Worm (Caenorhabditis elegans) whole organism, L4 larva: ENCODE results near the gene B0001.8.

Experiments used
- D1046.2 ChIP-seq: fragments of 200-800 bp; sonication (Bioruptor generic); IDR thresholded peaks from 2 replicates; pipeline ENCODE4 v1.3.6; 2022; ENCODE audit warnings: missing genetic modification characterization, missing compliant biosample characterization
- F26F4.8 ChIP-seq: fragments of 200-800 bp; sonication (Bioruptor generic); conservative IDR thresholded peaks from 2 replicates; pipeline ENCODE4 v1.3.6; 2022; ENCODE audit warnings: missing genetic modification characterization, missing compliant biosample characterization
- R02D3.7 ChIP-seq: fragments of 150-350 bp; sonication (generic microtip); optimal IDR thresholded peaks from 3 replicates; lab custom pipeline; 2014; ENCODE audit warnings: missing biosample characterization, missing genetic modification characterization
- T20F7.1 ChIP-seq: fragments of 200-800 bp; sonication (Bioruptor generic); optimal IDR thresholded peaks from 2 replicates; lab custom pipeline; 2018; ENCODE audit warnings: mild to moderate bottlenecking, missing genetic modification characterization, missing compliant biosample characterization
- ZK546.5 ChIP-seq, 2 experiments: sonication (generic microtip); optimal IDR thresholded peaks; 2 replicates each; lab custom pipeline; 2017; ENCODE audit warnings: missing biosample characterization in 2 of 2, missing genetic modification characterization in 2 of 2
- ama-1 ChIP-seq: fragments of 150-350 bp; optimal IDR thresholded peaks from 2 replicates; lab custom pipeline; 2014; ENCODE audit warnings: inconsistent platforms, mixed read lengths
- ceh-28 ChIP-seq: fragments of 150-350 bp; optimal IDR thresholded peaks from 2 replicates; lab custom pipeline; 2014; ENCODE audit warnings: missing biosample characterization, missing genetic modification reagents, missing genetic modification characterization
- ceh-32 ChIP-seq: sonication (generic microtip); optimal IDR thresholded peaks from 2 replicates; lab custom pipeline; 2016; ENCODE audit warnings: mild to moderate bottlenecking, missing genetic modification characterization, missing compliant biosample characterization; ENCODE audit not compliant: poor library complexity
- ces-1 ChIP-seq: fragments of 150-350 bp; sonication (generic microtip); optimal IDR thresholded peaks from 4 replicates; lab custom pipeline; 2014; ENCODE audit warnings: missing biosample characterization, missing genetic modification reagents, missing genetic modification characterization
- daf-16 ChIP-seq, 3 experiments: sonication (generic microtip); optimal IDR thresholded peaks; 2 replicates each; lab custom pipeline; 2016 to 2017; ENCODE audit warnings: missing genetic modification characterization in 3 of 3, missing genetic modification reagents in 3 of 3, mild to moderate bottlenecking in 2 of 3, missing compliant biosample characterization in 2 of 3, missing biosample characterization in 1 of 3, moderate library complexity in 1 of 3
- dmd-6 ChIP-seq: fragments of 200-800 bp; sonication (Bioruptor generic); IDR thresholded peaks from 2 replicates; pipeline ENCODE4 v1.3.6; 2022; ENCODE audit warnings: missing genetic modification reagents, missing genetic modification characterization, missing compliant biosample characterization
- duxl-1 ChIP-seq: sonication (generic microtip); optimal IDR thresholded peaks from 2 replicates; lab custom pipeline; 2016; ENCODE audit warnings: mild to moderate bottlenecking, missing genetic modification characterization, moderate library complexity, missing compliant biosample characterization; ENCODE audit not compliant: poor library complexity
- dve-1 ChIP-seq: sonication (generic microtip); optimal IDR thresholded peaks from 2 replicates; lab custom pipeline; 2017; ENCODE audit warnings: antibody characterized with exemption, mild to moderate bottlenecking, missing genetic modification characterization, missing compliant biosample characterization; ENCODE audit not compliant: insufficient read depth
- egl-43 ChIP-seq: fragments of 200-800 bp; sonication (Bioruptor generic); IDR thresholded peaks from 2 replicates; pipeline ENCODE4 v1.3.6; 2022; ENCODE audit warnings: missing genetic modification reagents, missing genetic modification characterization, missing compliant biosample characterization
- gei-8 ChIP-seq: fragments of 200-800 bp; sonication (Bioruptor generic); optimal IDR thresholded peaks from 2 replicates; lab custom pipeline; 2018; ENCODE audit warnings: mild to moderate bottlenecking, missing genetic modification characterization, missing compliant biosample characterization
- hif-1 ChIP-seq, 2 experiments: sonication (generic microtip); optimal IDR thresholded peaks; 2 replicates each; lab custom pipeline; 2016 to 2017; ENCODE audit warnings: missing compliant biosample characterization in 2 of 2, missing genetic modification characterization in 2 of 2, missing genetic modification reagents in 2 of 2, missing genotype in 2 of 2, mild to moderate bottlenecking in 1 of 2
- hlh-11 ChIP-seq: fragments of 200-800 bp; sonication (Bioruptor generic); optimal IDR thresholded peaks from 2 replicates; lab custom pipeline; 2018; ENCODE audit warnings: mild to moderate bottlenecking, missing genetic modification characterization, missing compliant biosample characterization
- jun-1 ChIP-seq: fragments of 150-350 bp; optimal IDR thresholded peaks from 2 replicates; lab custom pipeline; 2014; ENCODE audit warnings: missing biosample characterization, missing genetic modification reagents, missing genetic modification characterization
- lim-7 ChIP-seq: fragments of 200-800 bp; sonication (Bioruptor generic); IDR thresholded peaks from 2 replicates; pipeline ENCODE4 v1.3.6; 2022; ENCODE audit warnings: missing genetic modification characterization, missing compliant biosample characterization
- lin-1 ChIP-seq: fragments of 200-800 bp; sonication (Bioruptor generic); IDR thresholded peaks from 2 replicates; pipeline ENCODE4 v1.3.6; 2022; ENCODE audit warnings: missing genetic modification reagents, missing genetic modification characterization, missing compliant biosample characterization
- madf-9 ChIP-seq: fragments of 200-800 bp; sonication (Bioruptor generic); conservative IDR thresholded peaks from 2 replicates; pipeline ENCODE4 v1.3.6; 2022; ENCODE audit warnings: missing genetic modification reagents, missing genetic modification characterization, missing compliant biosample characterization
- mes-2 ChIP-seq: sonication (generic microtip); optimal IDR thresholded peaks from 2 replicates; lab custom pipeline; 2016; ENCODE audit warnings: missing genotype, mild to moderate bottlenecking, missing genetic modification characterization, missing compliant biosample characterization; ENCODE audit not compliant: poor library complexity, severe bottlenecking
- nhr-11 ChIP-seq: fragments of 150-350 bp; optimal IDR thresholded peaks from 2 replicates; lab custom pipeline; 2014; ENCODE audit warnings: missing biosample characterization, missing genetic modification characterization
- nhr-237 ChIP-seq: sonication (generic microtip); optimal IDR thresholded peaks from 2 replicates; lab custom pipeline; 2017; ENCODE audit warnings: missing biosample characterization, missing genetic modification characterization
- nhr-25 ChIP-seq: sonication (generic microtip); optimal IDR thresholded peaks from 2 replicates; lab custom pipeline; 2017; ENCODE audit warnings: missing genetic modification characterization, mild to moderate bottlenecking, missing compliant biosample characterization, antibody characterized with exemption, moderate library complexity, borderline replicate concordance; ENCODE audit not compliant: insufficient read depth
- nhr-41 ChIP-seq: fragments of 200-800 bp; sonication (Bioruptor generic); IDR thresholded peaks from 2 replicates; pipeline ENCODE4 v1.3.6; 2022; ENCODE audit warnings: missing genetic modification reagents, missing genetic modification characterization, missing compliant biosample characterization
- nhr-42 ChIP-seq: fragments of 200-800 bp; sonication (Bioruptor generic); IDR thresholded peaks from 2 replicates; pipeline ENCODE4 v1.3.6; 2022; ENCODE audit warnings: missing genetic modification characterization, missing compliant biosample characterization
- nhr-6 ChIP-seq: fragments of 150-350 bp; optimal IDR thresholded peaks from 2 replicates; lab custom pipeline; 2014; ENCODE audit warnings: missing biosample characterization, missing genetic modification characterization
- nhr-77 ChIP-seq: fragments of 150-350 bp; optimal IDR thresholded peaks from 2 replicates; lab custom pipeline; 2014; ENCODE audit warnings: missing biosample characterization, missing genetic modification characterization
- pha-4 ChIP-seq, 2 experiments: fragments of 150-350 bp in 1 of 2; fragments of 200-800 bp in 1 of 2; sonication (Bioruptor generic) in 1 of 2; IDR thresholded peaks in 1 of 2; optimal IDR thresholded peaks in 1 of 2; 2 replicates each; pipeline versions ENCODE4 v1.3.6 to Lab custom; 2014 to 2022; ENCODE audit warnings: missing genetic modification characterization in 2 of 2, missing genetic modification reagents in 2 of 2, missing biosample characterization in 1 of 2, missing compliant biosample characterization in 1 of 2
- saeg-2 ChIP-seq: fragments of 200-800 bp; sonication (Bioruptor generic); IDR thresholded peaks from 2 replicates; pipeline ENCODE4 v1.3.6; 2022; ENCODE audit warnings: missing genetic modification reagents, missing genetic modification characterization, missing compliant biosample characterization
- set-16 ChIP-seq: fragments of 200-800 bp; sonication (Bioruptor generic); IDR thresholded peaks from 2 replicates; pipeline ENCODE4 v1.3.6; 2022; ENCODE audit warnings: missing genetic modification reagents, missing genetic modification characterization, missing compliant biosample characterization
- tag-97 ChIP-seq: fragments of 200-800 bp; sonication (Bioruptor generic); IDR thresholded peaks from 2 replicates; pipeline ENCODE4 v1.3.6; 2022; ENCODE audit warnings: missing genetic modification characterization, missing compliant biosample characterization
- tra-1 ChIP-seq: fragments of 200-800 bp; sonication (Bioruptor generic); IDR thresholded peaks from 2 replicates; pipeline ENCODE4 v1.3.6; 2022; ENCODE audit warnings: missing genetic modification reagents, missing genetic modification characterization, missing compliant biosample characterization
- unc-62 ChIP-seq, 3 experiments: fragments of 150-350 bp in 1 of 3; sonication (generic microtip); optimal IDR thresholded peaks in 2 of 3; peaks in 1 of 3; 1 replicate in 1 of 3; 2 replicates in 2 of 3; lab custom pipeline; 2014 to 2017; ENCODE audit warnings: missing biosample characterization in 3 of 3, missing genetic modification characterization in 3 of 3, missing genetic modification reagents in 3 of 3, missing genotype in 1 of 3

B0001.8 gene

ce11 chrIV:12109743-12110142 is 31.1 kb downstream of the B0001.8 start:
- TF ChIP-seq F26F4.8 (GFP tag; lab: Robert Waterston, UW) (no peak), tra-1 (GFP tag; lab: Robert Waterston, UW) (0 out of 2 replicates have a peak, but pooled peaks have one; percentile 19)

- TF ChIP-seq set-16 (GFP tag; lab: Robert Waterston, UW) (peak; percentile 82), hlh-11 (tag; lab: Kevin White, UChicago) (peak; percentile 3), egl-43 (peak; percentile 49; the same call in 1 of the 2 replicates), tra-1 (GFP tag; lab: Robert Waterston, UW) (0 out of 2 replicates have a peak, but pooled peaks have one; percentile 20), unc-62 (GFP tag; optimal IDR thresholded peaks at IDR 0.05 in 1 of 2; lab: Kevin White, UChicago) (no peak), unc-62 (tag; optimal IDR thresholded peaks at IDR 0.05; lab: Kevin White, UChicago) (no peak), saeg-2 (no peak), gei-8 (peak; percentile 27)
These were observed 31.7 kb downstream of the B0001.8 start for ce11 chrIV:12108984-12109657.

- no peak for TF ChIP-seq lim-7
- no peak for TF ChIP-seq R02D3.7 (tag; lab: Kevin White, UChicago)
- no peak for TF ChIP-seq nhr-237 (tag; lab: Kevin White, UChicago)
- TF ChIP-seq nhr-25 (tag; lab: Kevin White, UChicago) = no peak
These were observed 35.3 kb downstream of the B0001.8 start, which contains the start of gene M18.3 for ce11 chrIV:12105558-12105957. Gene M18.3 (plus strand): TSS chrIV:12105858.

ce11 chrIV:12096479-12096878 is 44.4 kb downstream of the B0001.8 start, which contains the start of gene mon-2:
Gene mon-2 (plus strand): TSS chrIV:12096779.
- TF ChIP-seq nhr-237 (tag; lab: Kevin White, UChicago) (no peak), ceh-32 (no peak), ama-1 (no peak), T20F7.1 (GFP tag; lab: Kevin White, UChicago) (no peak), nhr-77 (tag; lab: Kevin White, UChicago) (no peak), jun-1 (tag; lab: Kevin White, UChicago) (no peak), nhr-41 (no peak), duxl-1 (no peak), nhr-11 (tag; lab: Kevin White, UChicago) (no peak), hlh-11 (tag; lab: Kevin White, UChicago) (no peak), dmd-6 (GFP tag; lab: Robert Waterston, UW) (no peak), nhr-42 (GFP tag; lab: Robert Waterston, UW) (no peak), pha-4 (GFP tag; IDR thresholded peaks at IDR 0.05; lab: Robert Waterston, UW) (no peak), pha-4 (tag; optimal IDR thresholded peaks at IDR 0.05; lab: Kevin White, UChicago) (no peak), tag-97 (GFP tag; lab: Robert Waterston, UW) (no peak), dve-1 (tag; lab: Kevin White, UChicago) (no peak), D1046.2 (no peak), nhr-6 (no peak), egl-43 (no peak), lin-1 (no peak)

DNA sequence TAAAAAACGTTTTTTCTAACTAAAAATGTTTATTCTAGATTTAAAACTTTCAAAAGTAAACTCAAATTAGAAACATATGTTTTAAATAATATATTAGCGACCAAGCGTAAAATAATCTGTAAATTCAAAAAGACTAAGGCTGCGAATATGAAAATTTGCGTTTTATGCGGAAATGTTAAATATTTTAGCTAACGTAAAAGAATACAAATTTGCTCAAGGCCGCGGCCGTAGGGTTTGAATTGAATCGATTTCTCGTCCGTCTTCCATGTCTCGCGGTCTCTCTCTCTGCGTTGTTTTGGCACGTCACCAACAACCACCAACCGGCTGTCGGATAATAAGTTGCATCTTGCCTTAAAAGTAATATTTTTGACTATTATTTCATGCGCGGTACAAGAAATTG is 47.0 kb downstream of the B0001.8 start, which contains the start of gene F11A10.5:
Gene F11A10.5, plus strand, starts transcription at position 301 of the 400 bp plus-strand sequence.
- TF ChIP-seq ceh-28 (tag; lab: Kevin White, UChicago) = peak; percentile 3
- no peak for TF ChIP-seq tag-97 (GFP tag; lab: Robert Waterston, UW)
- peak; percentile 28 for TF ChIP-seq mes-2 (tag; lab: Kevin White, UChicago)
- no peak for TF ChIP-seq duxl-1
- no peak for TF ChIP-seq nhr-77 (tag; lab: Kevin White, UChicago)
- TF ChIP-seq madf-9 (GFP tag; lab: Robert Waterston, UW) = no peak
- peak in 1 of 2 experiments; percentile 48 for TF ChIP-seq unc-62 (GFP tag; optimal IDR thresholded peaks at IDR 0.05 in 1 of 2; lab: Kevin White, UChicago)
- TF ChIP-seq unc-62 (tag; optimal IDR thresholded peaks at IDR 0.05; lab: Kevin White, UChicago) = no peak
- TF ChIP-seq dmd-6 (GFP tag; lab: Robert Waterston, UW) = no peak
- no peak for TF ChIP-seq ZK546.5 (tag; optimal IDR thresholded peaks at IDR 0.05; lab: Kevin White, UChicago)
- TF ChIP-seq daf-16 (GFP tag; optimal IDR thresholded peaks at IDR 0.05; lab: Kevin White, UChicago) = no peak
- TF ChIP-seq daf-16 (tag; optimal IDR thresholded peaks at IDR 0.05; lab: Kevin White, UChicago) = peak; percentile 24
- TF ChIP-seq ces-1 (GFP tag; lab: Kevin White, UChicago) = no peak
- peak in 1 of 2 experiments; percentile 32 for TF ChIP-seq hif-1 (tag; optimal IDR thresholded peaks at IDR 0.05; lab: Kevin White, UChicago)
